Worm (Caenorhabditis elegans): ENCODE measurements around the gene F59A1.16.

- TF ChIP-seq ama-1 (optimal IDR thresholded peaks at IDR 0.05) = no peak
- no peak for TF ChIP-seq F13H6.1 (tag; optimal IDR thresholded peaks at IDR 0.05)
- TF ChIP-seq sdc-2 (tag; optimal IDR thresholded peaks at IDR 0.05) = no peak
- no peak for TF ChIP-seq hlh-15 (tag; optimal IDR thresholded peaks at IDR 0.05)
- TF ChIP-seq syd-9 (tag; optimal IDR thresholded peaks at IDR 0.05) = no peak
- no peak for TF ChIP-seq unc-42 (tag; optimal IDR thresholded peaks at IDR 0.05)
- TF ChIP-seq unc-86 (tag; optimal IDR thresholded peaks at IDR 0.05) = no peak
- TF ChIP-seq dmd-4 (tag; optimal IDR thresholded peaks at IDR 0.05; ENCODE audit: borderline replicate concordance) = no peak
- no peak for TF ChIP-seq ceh-30 (tag; optimal IDR thresholded peaks at IDR 0.05)
- TF ChIP-seq pha-4 (tag; optimal IDR thresholded peaks at IDR 0.05) = no peak
Observed at ce11 chrV:17707022-17707421, 22.3 kb upstream of the F59A1.16 start, which contains the start of gene srh-31.
